Worm (Caenorhabditis elegans) whole organism, midembryonic: Measurements from ENCODE around the gene C40A11.6.

Experiments used
- T22C8.4 ChIP-seq: fragments of 200-800 bp; sonication (Bioruptor generic); IDR thresholded peaks from 2 replicates; pipeline ENCODE4 v1.3.6; 2022; ENCODE audit warnings: missing genetic modification characterization, missing compliant biosample characterization
- cog-1 ChIP-seq: sonication (generic microtip); optimal IDR thresholded peaks from 2 replicates; lab custom pipeline; 2016; ENCODE audit warnings: missing genetic modification characterization, missing compliant biosample characterization
- flt-1 ChIP-seq: fragments of 200-800 bp; sonication (Bioruptor generic); IDR thresholded peaks from 2 replicates; pipeline ENCODE4 v1.3.6; 2022; ENCODE audit warnings: missing genetic modification characterization, missing compliant biosample characterization
- klf-2 ChIP-seq: fragments of 200-800 bp; sonication (Bioruptor generic); conservative IDR thresholded peaks from 2 replicates; pipeline ENCODE4 v1.3.6; 2022; ENCODE audit warnings: missing genetic modification reagents, missing genetic modification characterization, missing compliant biosample characterization
- med-1 ChIP-seq: sonication (generic microtip); optimal IDR thresholded peaks from 2 replicates; lab custom pipeline; 2017; ENCODE audit warnings: missing genetic modification characterization, mild to moderate bottlenecking, missing compliant biosample characterization, antibody characterized with exemption, missing genetic modification reagents; ENCODE audit not compliant: insufficient read depth
- ref-1 ChIP-seq: fragments of 200-800 bp; sonication (Bioruptor generic); conservative IDR thresholded peaks from 2 replicates; pipeline ENCODE4 v1.3.6; 2022; ENCODE audit warnings: missing genetic modification reagents, missing genetic modification characterization, missing compliant biosample characterization
- tab-1 ChIP-seq: fragments of 200-800 bp; sonication (Bioruptor generic); IDR thresholded peaks from 2 replicates; pipeline ENCODE4 v1.3.6; 2022; ENCODE audit warnings: missing genetic modification characterization, missing compliant biosample characterization
- ztf-23 ChIP-seq: fragments of 200-800 bp; sonication (Bioruptor generic); IDR thresholded peaks from 2 replicates; pipeline ENCODE4 v1.3.6; 2022; ENCODE audit warnings: missing genetic modification reagents, missing genetic modification characterization, missing compliant biosample characterization
- ztf-29 ChIP-seq: fragments of 200-800 bp; sonication (Bioruptor generic); IDR thresholded peaks from 2 replicates; pipeline ENCODE4 v1.3.6; 2022; ENCODE audit warnings: missing genetic modification reagents, missing genetic modification characterization, missing compliant biosample characterization

ce11 chrII:2190522-2190921 lies 45.1 kb upstream of the C40A11.6 start:
- no peak for TF ChIP-seq ztf-23 (GFP tag; lab: Robert Waterston, UW)
- no peak for TF ChIP-seq flt-1
- TF ChIP-seq ztf-29, result no peak
- no peak for TF ChIP-seq cog-1 (tag; lab: Kevin White, UChicago)
- no peak for TF ChIP-seq tab-1
- TF ChIP-seq ref-1, result no peak
- no peak for TF ChIP-seq klf-2 (GFP tag; lab: Robert Waterston, UW)
- TF ChIP-seq med-1 (GFP tag; lab: Kevin White, UChicago), result no peak
- no peak for TF ChIP-seq T22C8.4 (GFP tag; lab: Robert Waterston, UW)
